Worm (Caenorhabditis elegans) whole organism, L2 larva: ENCODE data around the gene C14E2.5.

Experiments used
- C34F6.9 ChIP-seq: fragments of 150-350 bp; optimal IDR thresholded peaks from 2 replicates; lab custom pipeline; 2014; ENCODE audit warnings: missing biosample characterization, missing genetic modification characterization
- F13H6.1 ChIP-seq: sonication (generic microtip); optimal IDR thresholded peaks from 2 replicates; lab custom pipeline; 2016; ENCODE audit warnings: missing genetic modification characterization, missing compliant biosample characterization
- R02D3.7 ChIP-seq: fragments of 150-350 bp; optimal IDR thresholded peaks from 2 replicates; lab custom pipeline; 2014; ENCODE audit warnings: missing biosample characterization, missing genetic modification characterization
- alr-1 ChIP-seq: fragments of 150-350 bp; optimal IDR thresholded peaks from 2 replicates; lab custom pipeline; 2014; ENCODE audit warnings: missing biosample characterization, missing genetic modification characterization
- aly-2 ChIP-seq: fragments of 150-350 bp; optimal IDR thresholded peaks from 2 replicates; lab custom pipeline; 2014; ENCODE audit warnings: missing biosample characterization, missing genetic modification characterization
- ama-1 ChIP-seq: fragments of 150-350 bp; optimal IDR thresholded peaks from 2 replicates; lab custom pipeline; 2018; ENCODE audit warnings: inconsistent platforms
- blmp-1 ChIP-seq: sonication (generic microtip); optimal IDR thresholded peaks from 2 replicates; lab custom pipeline; 2017; ENCODE audit warnings: missing genetic modification characterization, mild to moderate bottlenecking, missing compliant biosample characterization, antibody characterized with exemption, moderate library complexity; ENCODE audit not compliant: insufficient read depth
- ceh-82 ChIP-seq: fragments of 150-350 bp; optimal IDR thresholded peaks from 2 replicates; lab custom pipeline; 2014; ENCODE audit warnings: missing biosample characterization, missing genetic modification characterization
- crh-2 ChIP-seq: sonication (generic microtip); optimal IDR thresholded peaks from 2 replicates; lab custom pipeline; 2017; ENCODE audit warnings: missing biosample characterization, missing genetic modification characterization
- dmd-4 ChIP-seq: sonication (generic microtip); optimal IDR thresholded peaks from 2 replicates; lab custom pipeline; 2017; ENCODE audit warnings: missing biosample characterization, missing genetic modification characterization
- egl-27 ChIP-seq: sonication (generic microtip); optimal IDR thresholded peaks from 3 replicates; lab custom pipeline; 2017; ENCODE audit warnings: missing biosample characterization, missing genetic modification reagents, missing genetic modification characterization
- elt-3 ChIP-seq: sonication (generic microtip); optimal IDR thresholded peaks from 2 replicates; lab custom pipeline; 2017; ENCODE audit warnings: missing biosample characterization, missing genetic modification characterization
- fos-1 ChIP-seq: fragments of 150-350 bp; optimal IDR thresholded peaks from 2 replicates; lab custom pipeline; 2014; ENCODE audit warnings: missing biosample characterization, missing genetic modification characterization
- lin-11 ChIP-seq: fragments of 150-350 bp; sonication (generic microtip); optimal IDR thresholded peaks from 2 replicates; lab custom pipeline; 2014; ENCODE audit warnings: missing biosample characterization, missing genetic modification characterization, inconsistent platforms, mixed read lengths
- lin-13 ChIP-seq: fragments of 150-350 bp; optimal IDR thresholded peaks from 2 replicates; lab custom pipeline; 2014; ENCODE audit warnings: missing biosample characterization, missing genetic modification reagents, missing genetic modification characterization
- lin-39 ChIP-seq: fragments of 150-350 bp; optimal IDR thresholded peaks from 2 replicates; lab custom pipeline; 2014; ENCODE audit warnings: missing biosample characterization, missing genetic modification reagents, missing genetic modification characterization
- lsy-2 ChIP-seq, 2 experiments: fragments of 150-350 bp in 1 of 2; sonication (generic microtip) in 1 of 2; optimal IDR thresholded peaks; 2 replicates each; lab custom pipeline; 2014 to 2017; ENCODE audit warnings: missing biosample characterization in 2 of 2, missing genetic modification characterization in 2 of 2
- mab-5 ChIP-seq: fragments of 150-350 bp; optimal IDR thresholded peaks from 2 replicates; lab custom pipeline; 2014; ENCODE audit warnings: missing biosample characterization, missing genetic modification characterization
- mbf-1 ChIP-seq: sonication (generic microtip); optimal IDR thresholded peaks from 2 replicates; lab custom pipeline; 2017; ENCODE audit warnings: missing biosample characterization, missing genetic modification characterization
- mdl-1 ChIP-seq, 2 experiments: fragments of 150-350 bp in 1 of 2; sonication (generic microtip) in 1 of 2; optimal IDR thresholded peaks; 2 replicates each; lab custom pipeline; 2017; ENCODE audit warnings: missing biosample characterization in 2 of 2, missing genetic modification characterization in 2 of 2
- nhr-129 ChIP-seq: fragments of 150-350 bp; optimal IDR thresholded peaks from 2 replicates; lab custom pipeline; 2014; ENCODE audit warnings: missing biosample characterization, missing genetic modification characterization
- nhr-237 ChIP-seq: fragments of 150-350 bp; optimal IDR thresholded peaks from 2 replicates; lab custom pipeline; 2014; ENCODE audit warnings: missing biosample characterization, missing genetic modification characterization
- nhr-25 ChIP-seq: fragments of 150-350 bp; sonication (generic microtip); optimal IDR thresholded peaks from 3 replicates; lab custom pipeline; 2014; ENCODE audit warnings: missing biosample characterization, missing genetic modification characterization
- nhr-77 ChIP-seq: fragments of 150-350 bp; optimal IDR thresholded peaks from 2 replicates; lab custom pipeline; 2014; ENCODE audit warnings: missing biosample characterization, missing genetic modification characterization
- peb-1 ChIP-seq: fragments of 150-350 bp; optimal IDR thresholded peaks from 2 replicates; lab custom pipeline; 2014; ENCODE audit warnings: missing biosample characterization, missing genetic modification characterization
- sem-4 ChIP-seq: fragments of 150-350 bp; optimal IDR thresholded peaks from 2 replicates; lab custom pipeline; 2014; ENCODE audit warnings: missing biosample characterization, missing genetic modification reagents, missing genetic modification characterization
- skn-1 ChIP-seq: sonication (generic microtip); optimal IDR thresholded peaks from 2 replicates; lab custom pipeline; 2017; ENCODE audit warnings: missing biosample characterization, missing genetic modification characterization
- sma-3 ChIP-seq: sonication (generic microtip); optimal IDR thresholded peaks from 2 replicates; lab custom pipeline; 2016; ENCODE audit warnings: missing genetic modification reagents, missing genetic modification characterization, missing compliant biosample characterization
- unc-62 ChIP-seq: fragments of 150-350 bp; optimal IDR thresholded peaks from 2 replicates; lab custom pipeline; 2014; ENCODE audit warnings: missing biosample characterization, missing genetic modification reagents, missing genetic modification characterization
- ztf-4 ChIP-seq: fragments of 150-350 bp; optimal IDR thresholded peaks from 2 replicates; lab custom pipeline; 2014; ENCODE audit warnings: missing biosample characterization, missing genetic modification characterization

The C14E2.5 gene

DNA sequence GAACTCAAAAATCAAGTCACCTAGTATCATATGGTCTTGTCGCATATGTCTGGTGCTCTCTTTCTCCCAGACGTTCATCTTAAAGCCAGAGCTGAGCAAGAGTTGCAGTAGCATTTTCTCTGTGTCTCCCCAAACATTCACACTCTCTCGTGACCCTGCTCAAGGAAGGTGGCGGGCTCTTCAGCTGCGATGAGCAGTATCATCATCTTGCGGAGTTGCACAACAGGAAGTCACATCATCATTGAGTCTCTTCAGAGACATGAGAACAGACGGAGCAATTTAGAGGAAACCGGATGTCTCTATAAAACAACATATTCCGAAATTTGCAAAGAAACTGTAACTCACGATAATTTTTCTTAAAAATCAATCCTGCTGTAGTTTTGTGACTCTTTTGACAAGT lies 26.6 kb downstream of the C14E2.5 start:
- TF ChIP-seq sma-3, result no peak
- no peak for TF ChIP-seq lin-39
- TF ChIP-seq elt-3 (tag; lab: Kevin White, UChicago), result no peak
- no peak for TF ChIP-seq ama-1 (lab: Kevin White, UChicago)
- TF ChIP-seq nhr-77 (tag; lab: Kevin White, UChicago), result no peak
- no peak for TF ChIP-seq ztf-4 (tag; lab: Kevin White, UChicago)
- no peak for TF ChIP-seq dmd-4

DNA sequence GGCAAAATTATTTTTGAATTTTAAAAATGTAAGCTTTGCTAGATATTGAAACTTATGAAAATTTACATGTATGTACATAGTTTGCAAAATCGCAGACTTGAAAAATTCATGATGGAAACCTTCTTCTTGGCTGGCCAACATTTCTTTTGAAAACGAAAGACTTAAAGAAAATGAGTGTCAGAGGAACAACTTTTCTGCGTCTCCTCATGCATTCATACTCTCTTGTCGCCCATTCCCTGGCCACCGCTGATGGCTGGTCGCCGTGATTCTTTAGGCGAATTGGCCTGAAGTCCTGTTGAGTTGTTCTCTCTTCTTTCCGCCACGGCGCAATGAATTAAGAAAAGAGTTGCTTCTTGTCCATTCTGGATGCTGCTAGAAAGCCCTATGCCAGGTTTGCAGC lies 29.1 kb downstream of the C14E2.5 start:
- TF ChIP-seq R02D3.7, result no peak
- TF ChIP-seq lin-11 (tag; lab: Kevin White, UChicago), result no peak

DNA sequence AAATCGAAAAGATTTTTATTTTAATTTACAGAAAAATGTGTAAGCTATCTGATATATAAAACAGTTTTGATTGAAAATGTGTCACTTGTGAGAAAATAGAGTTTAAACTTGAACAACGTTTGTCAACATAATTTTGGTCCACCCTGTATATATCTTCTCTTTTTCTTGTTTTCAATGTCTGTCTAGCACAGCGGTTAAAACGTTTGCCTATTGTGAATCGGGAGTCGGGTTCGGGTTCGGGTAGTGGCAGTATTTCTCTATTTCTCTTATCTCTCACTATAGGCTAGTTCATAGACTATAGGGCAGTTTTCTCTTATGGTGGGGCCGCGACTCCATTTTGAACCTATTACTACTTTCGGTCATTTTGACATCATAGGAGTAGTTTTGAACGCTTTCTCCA lies 34.0 kb downstream of the C14E2.5 start:
- no peak for TF ChIP-seq peb-1 (tag; lab: Kevin White, UChicago)
- TF ChIP-seq skn-1 (tag; lab: Kevin White, UChicago), result no peak
- no peak for TF ChIP-seq nhr-77 (tag; lab: Kevin White, UChicago)
- TF ChIP-seq nhr-129 (tag; lab: Kevin White, UChicago), result no peak
- TF ChIP-seq lin-39, result no peak
- no peak for TF ChIP-seq mbf-1 (tag; lab: Kevin White, UChicago)
- TF ChIP-seq mdl-1 (tag; optimal IDR thresholded peaks at IDR 0.05; lab: Kevin White, UChicago), result no peak

DNA sequence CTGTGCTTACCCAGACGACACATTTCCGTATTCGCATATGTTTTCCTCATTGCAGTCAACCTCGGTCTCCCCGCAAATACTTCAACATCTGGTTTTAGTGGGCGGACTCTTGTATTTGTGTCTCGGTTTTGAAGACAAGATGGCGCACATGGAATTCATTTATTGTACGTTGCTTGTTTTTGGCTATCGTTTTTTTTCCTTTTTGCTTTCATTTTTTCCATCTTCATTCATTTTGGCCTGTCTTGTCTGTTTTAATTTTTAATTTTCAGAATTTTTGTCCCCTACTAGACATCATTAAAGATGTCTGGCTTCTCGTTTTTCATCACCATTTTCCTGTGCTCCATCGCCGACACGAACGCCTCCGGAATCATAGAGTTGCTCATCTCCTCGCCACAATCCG lies 38.5 kb downstream of the C14E2.5 start, which contains the start of gene arg-1:
Gene arg-1, plus strand, starts transcription at position 301 of the 400 bp plus-strand sequence.
- no peak for TF ChIP-seq lin-13 (GFP tag; lab: Kevin White, UChicago)
- no peak for TF ChIP-seq C34F6.9
- no peak for TF ChIP-seq blmp-1
- TF ChIP-seq unc-62, result no peak
- TF ChIP-seq mbf-1 (tag; lab: Kevin White, UChicago), result no peak
- TF ChIP-seq sem-4 (tag; lab: Kevin White, UChicago), result no peak

DNA sequence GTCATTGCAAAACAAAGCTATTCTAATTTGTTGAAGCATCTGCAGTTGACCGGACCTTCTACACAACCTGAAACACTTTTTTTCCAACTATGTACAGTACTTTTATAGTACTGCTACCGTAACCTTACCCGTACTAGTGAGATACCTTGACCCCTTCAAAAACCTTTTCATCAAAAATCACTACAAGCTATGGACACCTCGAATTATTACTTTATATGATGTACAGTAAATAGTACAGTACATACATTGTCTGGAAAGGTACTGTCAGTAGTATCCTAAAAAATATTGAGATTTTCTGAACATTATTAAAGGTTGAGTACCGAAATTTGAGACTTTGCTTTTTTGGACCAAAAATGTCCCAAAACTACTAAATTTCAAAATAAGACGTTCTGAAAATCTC lies 39.4 kb downstream of the C14E2.5 start:
- TF ChIP-seq lin-11 (tag; lab: Kevin White, UChicago) (no peak), skn-1 (tag; lab: Kevin White, UChicago) (no peak), dmd-4 (no peak), fos-1 (tag; lab: Kevin White, UChicago) (no peak), sma-3 (no peak), egl-27 (tag; lab: Kevin White, UChicago) (no peak), nhr-25 (tag; lab: Kevin White, UChicago) (no peak), ztf-4 (tag; lab: Kevin White, UChicago) (no peak), lin-13 (GFP tag; lab: Kevin White, UChicago) (no peak), crh-2 (tag; lab: Kevin White, UChicago) (no peak), nhr-237 (no peak), F13H6.1 (tag; lab: Kevin White, UChicago) (no peak)
- TF ChIP-seq, all 48 proteins: peak for 0

DNA sequence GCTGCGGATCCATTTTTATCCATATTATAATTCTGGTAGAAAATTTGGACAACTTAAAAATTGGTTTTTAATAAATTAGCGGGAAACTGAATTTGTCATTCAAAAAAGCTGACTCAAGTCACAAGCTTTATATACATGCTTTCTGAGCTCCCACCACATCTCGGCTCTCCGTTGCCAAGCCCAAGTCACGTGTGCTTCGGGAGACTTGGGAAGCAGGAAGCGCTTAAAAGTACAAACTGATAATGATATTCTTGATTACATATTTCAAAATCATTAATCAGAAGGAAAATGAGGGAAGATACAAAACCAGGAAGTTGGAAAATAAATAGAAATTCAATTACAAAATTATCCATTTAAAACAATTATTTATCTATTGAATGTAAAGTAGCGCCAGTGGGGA lies 47.2 kb downstream of the C14E2.5 start, which contains the start of gene elc-2:
Gene elc-2, minus strand, starts transcription at position 101 of the 400 bp plus-strand sequence.
- TF ChIP-seq crh-2 (tag; lab: Kevin White, UChicago) (no peak), alr-1 (tag; lab: Kevin White, UChicago) (no peak), nhr-25 (tag; lab: Kevin White, UChicago) (no peak), mab-5 (tag; lab: Kevin White, UChicago) (no peak), lsy-2 (tag; optimal IDR thresholded peaks at IDR 0.05; lab: Kevin White, UChicago) (no peak), nhr-77 (tag; lab: Kevin White, UChicago) (no peak), sma-3 (no peak), ceh-82 (tag; lab: Kevin White, UChicago) (no peak), aly-2 (tag; lab: Kevin White, UChicago) (no peak)
- TF ChIP-seq, all 48 proteins: peak for 0
